Fruit fly (Drosophila melanogaster): ENCODE measurements around the gene CG17032.

DNA sequence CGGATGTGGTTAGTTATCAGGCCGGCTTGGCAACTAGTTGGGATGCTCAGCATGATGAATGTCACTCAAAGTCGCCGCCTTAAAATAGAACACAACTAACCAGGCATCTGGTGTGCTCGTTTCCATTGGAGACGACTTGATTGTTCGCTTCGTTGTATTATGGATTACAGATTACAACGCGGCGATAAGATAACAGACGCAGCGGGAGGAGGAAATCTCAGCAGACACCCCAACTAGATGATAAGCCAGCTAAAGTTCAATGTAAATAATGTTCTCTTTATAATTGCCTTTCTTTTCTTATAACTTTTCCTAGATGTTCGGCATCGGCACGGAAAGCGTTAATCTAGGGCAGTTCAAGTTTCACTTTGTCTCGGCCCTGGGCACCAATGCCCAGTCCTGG is 10.0 kb downstream of the CG17032 start:
- TF ChIP-seq CG34406 (GFP tag; optimal IDR thresholded peaks at IDR 0.05), result no peak
- TF ChIP-seq Met (GFP tag; optimal IDR thresholded peaks at IDR 0.05), result no peak
- no peak for TF ChIP-seq CG16779 (tag; optimal IDR thresholded peaks at IDR 0.05)
- TF ChIP-seq CG11294 (GFP tag; IDR thresholded peaks at IDR 0.05), result no peak
- TF ChIP-seq CG6808 (GFP tag; optimal IDR thresholded peaks at IDR 0.05), result no peak
- TF ChIP-seq Blimp-1 (GFP tag; optimal IDR thresholded peaks at IDR 0.05), result no peak
- no peak for TF ChIP-seq Hr39 (GFP tag; optimal IDR thresholded peaks at IDR 0.05)
- TF ChIP-seq Sox15 (GFP tag; optimal IDR thresholded peaks at IDR 0.05), result no peak
